Fruit fly (Drosophila melanogaster): ENCODE data around the gene CG18814.
A peak's percentile ranks its signal among the peaks of the same experiment; 100 is the strongest.

The CG18814 gene

dm6 chr3L:16412394-16412950 is 42.8 kb downstream of the CG18814 start, which contains the start of gene Serinc (continued):
- TF ChIP-seq CG30020 (tag; optimal IDR thresholded peaks at IDR 0.05) (peak; percentile 71), CG17361 (GFP tag; IDR thresholded peaks at IDR 0.05) (peak; percentile 65; the same call in 2 of the 3 replicates), ind (GFP tag; optimal IDR thresholded peaks at IDR 0.05) (peak; percentile 59), Ada2b (GFP tag; IDR thresholded peaks at IDR 0.05) (peak; percentile 21; the same call in 1 of the 2 replicates), bigmax (GFP tag; optimal IDR thresholded peaks at IDR 0.05) (no peak), CG15479 (GFP tag; optimal IDR thresholded peaks at IDR 0.05) (no peak), YL-1 (GFP tag; optimal IDR thresholded peaks at IDR 0.05) (peak; percentile 81), CG34422 (GFP tag; IDR thresholded peaks at IDR 0.05) (0 out of 3 replicates have a peak, but pooled peaks have one; percentile 14), Six4 (GFP tag; optimal IDR thresholded peaks at IDR 0.05) (peak; percentile 7), dpn (GFP tag; optimal IDR thresholded peaks at IDR 0.05) (peak; percentile 50 to 59), sens (GFP tag) (peak; percentile 90), HmgZ (tag; optimal IDR thresholded peaks at IDR 0.05) (peak; percentile 82), Ptx1 (GFP tag; IDR thresholded peaks at IDR 0.05) (peak; percentile 50), Antp (GFP tag; optimal IDR thresholded peaks at IDR 0.05) (peak; percentile 47), CG8290 (GFP tag; optimal IDR thresholded peaks at IDR 0.05) (peak; percentile 66), CG8290 (tag; optimal IDR thresholded peaks at IDR 0.05) (no peak), CG34224 (GFP tag; IDR thresholded peaks at IDR 0.05; ENCODE audit: partially characterized antibody) (peak; percentile 95), CG7963 (GFP tag; IDR thresholded peaks at IDR 0.05; ENCODE audit: partially characterized antibody) (peak; percentile 95), CG8388 (GFP tag; optimal IDR thresholded peaks at IDR 0.05) (peak; percentile 26), CG18262 (tag; optimal IDR thresholded peaks at IDR 0.05) (peak; percentile 35), twi (tag; optimal IDR thresholded peaks at IDR 0.05) (peak; percentile 46), CG2889 (GFP tag; IDR thresholded peaks at IDR 0.05) (no peak), CG14710 (tag; optimal IDR thresholded peaks at IDR 0.05) (peak; percentile 86), MTF-1 (GFP tag; optimal IDR thresholded peaks at IDR 0.05; ENCODE audit: borderline replicate concordance) (no peak), CG6175 (GFP tag; IDR thresholded peaks at IDR 0.05) (no peak), hb (GFP tag; IDR thresholded peaks at IDR 0.05; ENCODE audit: partially characterized antibody) (peak; percentile 98), crc (GFP tag; optimal IDR thresholded peaks at IDR 0.05) (peak; percentile 6), emc (GFP tag; optimal IDR thresholded peaks at IDR 0.05) (peak; percentile 22), CG7928 (GFP tag; optimal IDR thresholded peaks at IDR 0.05) (peak; percentile 35), hkb (optimal IDR thresholded peaks at IDR 0.05) (no peak), hkb (GFP tag; IDR thresholded peaks at IDR 0.05) (no peak; the same call in 1 of the 2 replicates), CG1603 (tag; optimal IDR thresholded peaks at IDR 0.05) (peak; percentile 44), CG13287 (GFP tag; IDR thresholded peaks at IDR 0.05; ENCODE audit: partially characterized antibody) (peak; percentile 98), Xrp1 (GFP tag; IDR thresholded peaks at IDR 0.05) (no peak; the same call in 1 of the 2 replicates), CG9797 (GFP tag; optimal IDR thresholded peaks at IDR 0.05) (peak; percentile 37), Fer3 (tag; optimal IDR thresholded peaks at IDR 0.05) (peak; percentile 46), CG31388 (GFP tag; optimal IDR thresholded peaks at IDR 0.05) (peak; percentile 17), dm (GFP tag; optimal IDR thresholded peaks at IDR 0.05) (peak; percentile 49), ato (GFP tag; IDR thresholded peaks at IDR 0.05; ENCODE audit: partially characterized antibody) (peak; percentile 97), dysf (GFP tag; IDR thresholded peaks at IDR 0.05) (peak; percentile 58), NC2α (GFP tag; optimal IDR thresholded peaks at IDR 0.05) (no peak), CG14860 (GFP tag; IDR thresholded peaks at IDR 0.05; ENCODE audit: partially characterized antibody) (peak; percentile 97), psq (GFP tag; optimal IDR thresholded peaks at IDR 0.05) (peak; percentile 22), cato (GFP tag; optimal IDR thresholded peaks at IDR 0.05; ENCODE audit: borderline replicate concordance) (no peak), CG8478 (optimal IDR thresholded peaks at IDR 0.05) (no peak), Fer2 (tag; optimal IDR thresholded peaks at IDR 0.05) (peak; percentile 16), Meics (GFP tag; optimal IDR thresholded peaks at IDR 0.05) (peak; percentile 57), CG8281 (tag; optimal IDR thresholded peaks at IDR 0.05) (peak; percentile 75), Dll (GFP tag; IDR thresholded peaks at IDR 0.05; ENCODE audit: partially characterized antibody) (peak; percentile 99), ssp (GFP tag; IDR thresholded peaks at IDR 0.05) (peak; percentile 39)

All from whole organism, embryonic.